Worm (Caenorhabditis elegans) whole organism, L1 larva: ENCODE results near the gene aqp-8.

Experiments
- ceh-90 ChIP-seq: sonication (generic microtip); optimal IDR thresholded peaks from 2 replicates; lab custom pipeline; 2016; ENCODE audit warnings: missing genetic modification characterization, missing compliant biosample characterization
- elt-2 ChIP-seq: sonication (generic microtip); optimal IDR thresholded peaks from 2 replicates; lab custom pipeline; 2016; ENCODE audit warnings: missing genetic modification characterization, mild to moderate bottlenecking, inconsistent platforms, missing compliant biosample characterization, missing genetic modification reagents
- elt-3 ChIP-seq, 6 experiments: fragments of 150-350 bp in 1 of 6; sonication (generic microtip); optimal IDR thresholded peaks; 2 replicates each; lab custom pipeline; 2017 to 2018; ENCODE audit warnings: missing biosample characterization in 6 of 6, missing genetic modification characterization in 6 of 6, inconsistent platforms in 1 of 6
- fkh-4 ChIP-seq: sonication (generic microtip); optimal IDR thresholded peaks from 2 replicates; lab custom pipeline; 2016; ENCODE audit warnings: missing compliant biosample characterization, missing genetic modification characterization, borderline replicate concordance
- nhr-19 ChIP-seq: fragments of 200-800 bp; sonication (Bioruptor generic); conservative IDR thresholded peaks from 2 replicates; pipeline ENCODE4 v1.3.6; 2022; ENCODE audit warnings: missing genetic modification characterization, missing compliant biosample characterization
- nhr-28 ChIP-seq: fragments of 150-350 bp; optimal IDR thresholded peaks from 2 replicates; lab custom pipeline; 2014; ENCODE audit warnings: missing biosample characterization, missing genetic modification characterization
- nhr-77 ChIP-seq: fragments of 150-350 bp; optimal IDR thresholded peaks from 2 replicates; lab custom pipeline; 2014; ENCODE audit warnings: missing biosample characterization, missing genetic modification characterization
- rnt-1 ChIP-seq: sonication (generic microtip); optimal IDR thresholded peaks from 2 replicates; lab custom pipeline; 2016; ENCODE audit warnings: mild to moderate bottlenecking, missing genetic modification characterization, moderate library complexity, missing compliant biosample characterization
- sptf-1 ChIP-seq: fragments of 150-350 bp; optimal IDR thresholded peaks from 2 replicates; lab custom pipeline; 2014; ENCODE audit warnings: missing biosample characterization, missing genetic modification characterization
- unc-62 ChIP-seq: fragments of 150-350 bp; optimal IDR thresholded peaks from 2 replicates; lab custom pipeline; 2014; ENCODE audit warnings: missing biosample characterization, missing genetic modification reagents, missing genetic modification characterization

- TF ChIP-seq ceh-90 (tag; lab: Kevin White, UChicago) = no peak
- no peak for TF ChIP-seq nhr-77 (tag; lab: Kevin White, UChicago)
- no peak for TF ChIP-seq elt-3 (tag; optimal IDR thresholded peaks at IDR 0.05; lab: Kevin White, UChicago)
- TF ChIP-seq elt-2 (tag; lab: Kevin White, UChicago) = no peak
- TF ChIP-seq nhr-19 (GFP tag; lab: Robert Waterston, UW) = no peak
- TF ChIP-seq sptf-1 = no peak
- no peak for TF ChIP-seq unc-62
- TF ChIP-seq nhr-28 = no peak
- no peak for TF ChIP-seq rnt-1 (tag; lab: Kevin White, UChicago)
- no peak for TF ChIP-seq fkh-4 (tag; lab: Kevin White, UChicago)
These were observed 13.3 kb upstream of the aqp-8 start for ce11 chrX:4718114-4718513.
